Worm (Caenorhabditis elegans) whole organism, mixed stage, embryonic: ENCODE measurements around the gene C18H9.6.

Source experiments
- cnd-1 ChIP-seq: fragments of 200-800 bp; sonication (Bioruptor generic); optimal IDR thresholded peaks from 2 replicates; lab custom pipeline; 2018; ENCODE audit warnings: mild to moderate bottlenecking, missing genetic modification characterization, missing compliant biosample characterization
- elt-3 ChIP-seq: fragments of 150-350 bp; optimal IDR thresholded peaks from 2 replicates; lab custom pipeline; 2014; ENCODE audit warnings: missing biosample characterization, missing genetic modification characterization
- mab-5 ChIP-seq: fragments of 150-350 bp; optimal IDR thresholded peaks from 2 replicates; lab custom pipeline; 2014; ENCODE audit warnings: missing biosample characterization, missing genetic modification characterization
- nhr-12 ChIP-seq: fragments of 150-350 bp; optimal IDR thresholded peaks from 2 replicates; lab custom pipeline; 2014; ENCODE audit warnings: missing biosample characterization, missing genetic modification characterization
- nhr-237 ChIP-seq: fragments of 150-350 bp; optimal IDR thresholded peaks from 2 replicates; lab custom pipeline; 2014; ENCODE audit warnings: missing biosample characterization, missing genetic modification characterization
- nhr-28 ChIP-seq: fragments of 150-350 bp; optimal IDR thresholded peaks from 2 replicates; lab custom pipeline; 2014; ENCODE audit warnings: missing biosample characterization, missing genetic modification characterization
- pha-4 ChIP-seq: fragments of 150-350 bp; optimal IDR thresholded peaks from 2 replicates; lab custom pipeline; 2018; ENCODE audit warnings: missing biosample characterization, missing genetic modification reagents, missing genetic modification characterization
- snpc-4 ChIP-seq: fragments of 150-350 bp; optimal IDR thresholded peaks from 2 replicates; lab custom pipeline; 2014; ENCODE audit warnings: missing biosample characterization, missing genetic modification characterization
- unc-62 ChIP-seq: fragments of 150-350 bp; optimal IDR thresholded peaks from 2 replicates; lab custom pipeline; 2014; ENCODE audit warnings: missing biosample characterization, missing genetic modification reagents, missing genetic modification characterization

DNA sequence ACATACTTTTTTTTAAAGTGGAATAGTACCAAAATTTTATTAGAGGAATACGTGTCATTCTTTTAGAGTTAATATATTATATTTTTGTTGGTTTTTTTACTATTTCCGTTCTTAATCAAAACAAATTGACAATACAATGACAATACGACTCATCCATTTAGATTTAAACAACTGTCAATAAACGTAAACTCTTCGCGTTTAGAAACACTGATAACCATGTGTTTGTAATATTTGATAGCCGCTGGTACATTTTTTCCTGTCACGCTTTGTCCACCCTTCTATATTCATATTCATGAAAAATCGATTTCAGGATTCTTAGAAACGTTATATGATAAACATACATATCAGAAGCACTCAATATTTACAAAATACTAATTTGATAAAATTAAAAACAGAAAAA, 37.6 kb downstream of the C18H9.6 start:
- TF ChIP-seq pha-4 (tag; lab: Kevin White, UChicago), result no peak
- no peak for TF ChIP-seq unc-62
- no peak for TF ChIP-seq cnd-1 (tag; lab: Kevin White, UChicago)
- TF ChIP-seq snpc-4 (tag; lab: Kevin White, UChicago), result no peak
- no peak for TF ChIP-seq nhr-12 (tag; lab: Kevin White, UChicago)
- TF ChIP-seq nhr-28 (tag; lab: Kevin White, UChicago), result no peak
- no peak for TF ChIP-seq elt-3 (tag; lab: Kevin White, UChicago)
- no peak for TF ChIP-seq nhr-237
- TF ChIP-seq mab-5, result no peak
